Worm (Caenorhabditis elegans) whole organism, L3 larva: Measurements from ENCODE around the gene F33C8.2.
A peak's percentile ranks its signal among the peaks of the same experiment; 100 is the strongest.

ENCODE experiments used
- R02D3.7 ChIP-seq: fragments of 150-350 bp; optimal IDR thresholded peaks from 2 replicates; lab custom pipeline; 2014; ENCODE audit warnings: missing biosample characterization, missing genetic modification characterization
- ZK546.5 ChIP-seq: sonication (generic microtip); optimal IDR thresholded peaks from 2 replicates; lab custom pipeline; 2017; ENCODE audit warnings: missing biosample characterization, missing genetic modification characterization
- ama-1 ChIP-seq: fragments of 150-350 bp; optimal IDR thresholded peaks from 2 replicates; lab custom pipeline; 2018
- ceh-16 ChIP-seq: sonication (generic microtip); optimal IDR thresholded peaks from 2 replicates; lab custom pipeline; 2017; ENCODE audit warnings: missing biosample characterization, missing genetic modification characterization
- ceh-82 ChIP-seq: fragments of 150-350 bp; optimal IDR thresholded peaks from 2 replicates; lab custom pipeline; 2014; ENCODE audit warnings: missing biosample characterization, missing genetic modification characterization
- ceh-9 ChIP-seq: sonication (generic microtip); optimal IDR thresholded peaks from 2 replicates; lab custom pipeline; 2018; ENCODE audit warnings: missing biosample characterization, missing genetic modification characterization
- daf-12 ChIP-seq: fragments of 150-350 bp; optimal IDR thresholded peaks from 2 replicates; lab custom pipeline; 2014; ENCODE audit warnings: missing biosample characterization, missing genetic modification reagents, missing genetic modification characterization
- egl-27 ChIP-seq: sonication (generic microtip); optimal IDR thresholded peaks from 4 replicates; lab custom pipeline; 2017; ENCODE audit warnings: missing biosample characterization, missing genetic modification reagents, missing genetic modification characterization
- egl-5 ChIP-seq: fragments of 150-350 bp; optimal IDR thresholded peaks from 2 replicates; lab custom pipeline; 2017; ENCODE audit warnings: missing biosample characterization, missing genetic modification reagents, missing genetic modification characterization, inconsistent platforms
- elt-2 ChIP-seq: sonication (generic microtip); optimal IDR thresholded peaks from 2 replicates; lab custom pipeline; 2016; ENCODE audit warnings: missing genetic modification reagents, mild to moderate bottlenecking, missing genetic modification characterization, missing compliant biosample characterization
- elt-3 ChIP-seq, 3 experiments: fragments of 150-350 bp in 1 of 3; sonication (generic microtip) in 2 of 3; optimal IDR thresholded peaks; 2 replicates in 2 of 3; 4 replicates in 1 of 3; lab custom pipeline; 2014 to 2017; ENCODE audit warnings: missing biosample characterization in 3 of 3, missing genetic modification characterization in 3 of 3
- fkh-10 ChIP-seq: sonication (generic microtip); optimal IDR thresholded peaks from 2 replicates; lab custom pipeline; 2017; ENCODE audit warnings: missing biosample characterization, missing genetic modification reagents, missing genetic modification characterization
- fos-1 ChIP-seq: fragments of 150-350 bp; optimal IDR thresholded peaks from 2 replicates; lab custom pipeline; 2014; ENCODE audit warnings: missing biosample characterization, missing genetic modification characterization
- hmg-11 ChIP-seq: sonication (generic microtip); optimal IDR thresholded peaks from 2 replicates; lab custom pipeline; 2016; ENCODE audit warnings: missing genetic modification characterization, missing compliant biosample characterization
- lin-15B ChIP-seq: fragments of 150-350 bp; optimal IDR thresholded peaks from 2 replicates; lab custom pipeline; 2014; ENCODE audit warnings: missing biosample characterization, missing genetic modification characterization
- lin-39 ChIP-seq: fragments of 150-350 bp; optimal IDR thresholded peaks from 2 replicates; lab custom pipeline; 2018; ENCODE audit warnings: missing biosample characterization, missing genetic modification reagents, missing genetic modification characterization
- nfya-1 ChIP-seq: sonication (generic microtip); optimal IDR thresholded peaks from 2 replicates; lab custom pipeline; 2017; ENCODE audit warnings: missing genetic modification characterization, mild to moderate bottlenecking, missing compliant biosample characterization, antibody characterized with exemption, moderate library complexity; ENCODE audit not compliant: insufficient read depth
- nhr-11 ChIP-seq: fragments of 150-350 bp; optimal IDR thresholded peaks from 2 replicates; lab custom pipeline; 2014; ENCODE audit warnings: missing biosample characterization, missing genetic modification characterization
- nhr-12 ChIP-seq: fragments of 150-350 bp; optimal IDR thresholded peaks from 2 replicates; lab custom pipeline; 2014; ENCODE audit warnings: missing biosample characterization, missing genetic modification characterization
- nhr-23 ChIP-seq: fragments of 150-350 bp; optimal IDR thresholded peaks from 2 replicates; lab custom pipeline; 2014; ENCODE audit warnings: missing biosample characterization, missing genetic modification reagents, missing genetic modification characterization
- nhr-237 ChIP-seq: fragments of 150-350 bp; optimal IDR thresholded peaks from 2 replicates; lab custom pipeline; 2014; ENCODE audit warnings: missing biosample characterization, missing genetic modification characterization
- nhr-25 ChIP-seq: sonication (generic microtip); optimal IDR thresholded peaks from 2 replicates; lab custom pipeline; 2017; ENCODE audit warnings: missing biosample characterization, missing genetic modification characterization
- nhr-43 ChIP-seq: sonication (generic microtip); optimal IDR thresholded peaks from 2 replicates; lab custom pipeline; 2016; ENCODE audit warnings: mild to moderate bottlenecking, missing genetic modification characterization, missing compliant biosample characterization; ENCODE audit not compliant: poor library complexity, severe bottlenecking
- nhr-67 ChIP-seq: fragments of 150-350 bp; optimal IDR thresholded peaks from 2 replicates; lab custom pipeline; 2014; ENCODE audit warnings: missing biosample characterization, missing genetic modification characterization
- nhr-76 ChIP-seq: fragments of 150-350 bp; sonication (generic microtip); optimal IDR thresholded peaks from 5 replicates; lab custom pipeline; 2014; ENCODE audit warnings: missing biosample characterization, missing genetic modification characterization
- nhr-77 ChIP-seq: fragments of 150-350 bp; optimal IDR thresholded peaks from 2 replicates; lab custom pipeline; 2014; ENCODE audit warnings: missing biosample characterization, missing genetic modification characterization
- pha-4 ChIP-seq: fragments of 150-350 bp; optimal IDR thresholded peaks from 2 replicates; lab custom pipeline; 2014; ENCODE audit warnings: missing biosample characterization, missing genetic modification reagents, missing genetic modification characterization
- pqm-1 ChIP-seq: fragments of 150-350 bp; optimal IDR thresholded peaks from 2 replicates; lab custom pipeline; 2017; ENCODE audit warnings: missing biosample characterization, missing genetic modification characterization, inconsistent platforms
- sea-2 ChIP-seq: fragments of 150-350 bp; sonication (generic microtip); optimal IDR thresholded peaks from 4 replicates; lab custom pipeline; 2014; ENCODE audit warnings: missing biosample characterization, missing genetic modification reagents, missing genetic modification characterization
- skn-1 ChIP-seq: fragments of 150-350 bp; optimal IDR thresholded peaks from 2 replicates; lab custom pipeline; 2014; ENCODE audit warnings: missing biosample characterization, missing genetic modification characterization
- snpc-4 ChIP-seq: fragments of 150-350 bp; optimal IDR thresholded peaks from 2 replicates; lab custom pipeline; 2014; ENCODE audit warnings: missing biosample characterization, missing genetic modification characterization
- tbx-2 ChIP-seq: sonication (generic microtip); optimal IDR thresholded peaks from 2 replicates; lab custom pipeline; 2016; ENCODE audit warnings: mild to moderate bottlenecking, missing genetic modification characterization, missing compliant biosample characterization
- zag-1 ChIP-seq: fragments of 150-350 bp; optimal IDR thresholded peaks from 2 replicates; lab custom pipeline; 2014; ENCODE audit warnings: missing biosample characterization, missing genetic modification characterization
- ztf-11 ChIP-seq: fragments of 150-350 bp; optimal IDR thresholded peaks from 2 replicates; lab custom pipeline; 2014; ENCODE audit warnings: missing biosample characterization, missing genetic modification characterization

The F33C8.2 gene

ce11 chrX:14739466-14739865, 18.3 kb downstream of the F33C8.2 start:
- TF ChIP-seq egl-5 (tag; lab: Kevin White, UChicago), result no peak
- TF ChIP-seq elt-2, result peak; percentile 65
- TF ChIP-seq pqm-1, result peak; percentile 51
- no peak for TF ChIP-seq nhr-12

- TF ChIP-seq nhr-76 (no peak), zag-1 (no peak), lin-15B (tag; lab: Kevin White, UChicago) (no peak), nhr-12 (no peak), ZK546.5 (tag; lab: Kevin White, UChicago) (no peak), nhr-25 (tag; lab: Kevin White, UChicago) (no peak), nhr-77 (no peak), fkh-10 (GFP tag; lab: Kevin White, UChicago) (no peak), ztf-11 (no peak), fos-1 (tag; lab: Kevin White, UChicago) (no peak), ceh-16 (tag; lab: Kevin White, UChicago) (no peak), ceh-9 (tag; lab: Kevin White, UChicago) (no peak), daf-12 (tag; lab: Kevin White, UChicago) (no peak), nhr-67 (no peak)
Observed at ce11 chrX:14740019-14740418, 18.8 kb downstream of the F33C8.2 start, which contains the start of gene C05G5.1. C05G5.1 (minus strand) TSS chrX:14740119.

- TF ChIP-seq nhr-23 (tag; lab: Kevin White, UChicago) (peak; percentile 27), daf-12 (tag; lab: Kevin White, UChicago) (no peak), ama-1 (peak; percentile 13), nfya-1 (tag; lab: Kevin White, UChicago) (no peak), ceh-82 (tag; lab: Kevin White, UChicago) (peak; percentile 45), tbx-2 (tag; lab: Kevin White, UChicago) (peak; percentile 55), ceh-9 (tag; lab: Kevin White, UChicago) (no peak), ZK546.5 (tag; lab: Kevin White, UChicago) (no peak), pha-4 (tag; lab: Kevin White, UChicago) (peak; percentile 20), sea-2 (no peak), elt-2 (no peak)
- TF ChIP-seq, all 47 proteins: peak for 5
Observed at ce11 chrX:14743210-14743609, 22.0 kb downstream of the F33C8.2 start.

- TF ChIP-seq tbx-2 (tag; lab: Kevin White, UChicago), result no peak
- TF ChIP-seq ama-1, result peak; percentile 7
Observed at ce11 chrX:14743780-14744179, 22.6 kb downstream of the F33C8.2 start, which contains the start of gene C05G5.7. C05G5.7 (minus strand) TSS chrX:14743780.

ce11 chrX:14744496-14744895, 23.3 kb downstream of the F33C8.2 start:
- TF ChIP-seq R02D3.7 (tag; lab: Kevin White, UChicago) (no peak), lin-15B (tag; lab: Kevin White, UChicago) (peak; percentile 42), ztf-11 (no peak), nhr-237 (tag; lab: Kevin White, UChicago) (no peak), nhr-11 (tag; lab: Kevin White, UChicago) (no peak), nfya-1 (tag; lab: Kevin White, UChicago) (peak; percentile 62), nhr-43 (no peak), zag-1 (no peak), fos-1 (tag; lab: Kevin White, UChicago) (no peak), pqm-1 (peak; percentile 39), egl-27 (tag; lab: Kevin White, UChicago) (no peak), pha-4 (tag; lab: Kevin White, UChicago) (peak; percentile 5), lin-39 (tag; lab: Kevin White, UChicago) (peak; percentile 89), tbx-2 (tag; lab: Kevin White, UChicago) (peak; percentile 21), hmg-11 (tag; lab: Kevin White, UChicago) (peak; percentile 85), elt-2 (peak; percentile 15), skn-1 (no peak), snpc-4 (peak; percentile 82), nhr-77 (no peak), elt-3 (tag; optimal IDR thresholded peaks at IDR 0.05; lab: Kevin White, UChicago) (no peak)
